Worm (Caenorhabditis elegans) whole organism, midembryonic: ENCODE measurements around the gene C14A11.2.
A peak's percentile ranks its signal among the peaks of the same experiment; 100 is the strongest.

Source experiments
- klf-2 ChIP-seq: fragments of 200-800 bp; sonication (Bioruptor generic); conservative IDR thresholded peaks from 2 replicates; pipeline ENCODE4 v1.3.6; 2022; ENCODE audit warnings: missing genetic modification reagents, missing genetic modification characterization, missing compliant biosample characterization
- tab-1 ChIP-seq: fragments of 200-800 bp; sonication (Bioruptor generic); IDR thresholded peaks from 2 replicates; pipeline ENCODE4 v1.3.6; 2022; ENCODE audit warnings: missing genetic modification characterization, missing compliant biosample characterization

ce11 chrX:2852388-2852908 lies 49.5 kb downstream of the C14A11.2 start, which contains the start of gene kin-29:
- peak; percentile 14; the same call in 1 of the 2 replicates for TF ChIP-seq tab-1
- no peak for TF ChIP-seq klf-2
